Worm (Caenorhabditis elegans) whole organism, midembryonic: Measurements from ENCODE around the gene F02D8.1.

Experiments
- flt-1 ChIP-seq: fragments of 200-800 bp; sonication (Bioruptor generic); IDR thresholded peaks from 2 replicates; pipeline ENCODE4 v1.3.6; 2022; ENCODE audit warnings: missing genetic modification characterization, missing compliant biosample characterization
- tab-1 ChIP-seq: fragments of 200-800 bp; sonication (Bioruptor generic); IDR thresholded peaks from 2 replicates; pipeline ENCODE4 v1.3.6; 2022; ENCODE audit warnings: missing genetic modification characterization, missing compliant biosample characterization

ce11 chrV:14979937-14980336 is 1.4 kb upstream of the F02D8.1 start, which contains the start of gene xbx-1:
- TF ChIP-seq tab-1 (GFP tag; lab: Robert Waterston, UW), result no peak
- TF ChIP-seq flt-1 (GFP tag; lab: Robert Waterston, UW), result no peak
